Worm (Caenorhabditis elegans) whole organism, mixed stage, embryonic: ENCODE results near the gene sid-1.

Experiments
- elt-1 ChIP-seq: sonication (generic microtip); optimal IDR thresholded peaks from 2 replicates; lab custom pipeline; 2017; ENCODE audit warnings: missing genetic modification characterization, mild to moderate bottlenecking, missing compliant biosample characterization, antibody characterized with exemption, moderate library complexity, borderline replicate concordance; ENCODE audit not compliant: insufficient read depth
- lsy-2 ChIP-seq: fragments of 150-350 bp; optimal IDR thresholded peaks from 2 replicates; lab custom pipeline; 2014; ENCODE audit warnings: missing biosample characterization, missing genetic modification characterization
- nhr-237 ChIP-seq: fragments of 150-350 bp; optimal IDR thresholded peaks from 2 replicates; lab custom pipeline; 2014; ENCODE audit warnings: missing biosample characterization, missing genetic modification characterization
- nhr-28 ChIP-seq: fragments of 150-350 bp; optimal IDR thresholded peaks from 2 replicates; lab custom pipeline; 2014; ENCODE audit warnings: missing biosample characterization, missing genetic modification characterization
- nhr-76 ChIP-seq: sonication (generic microtip); optimal IDR thresholded peaks from 2 replicates; lab custom pipeline; 2017; ENCODE audit warnings: missing biosample characterization, missing genetic modification characterization
- pha-4 ChIP-seq: fragments of 150-350 bp; optimal IDR thresholded peaks from 2 replicates; lab custom pipeline; 2018; ENCODE audit warnings: missing biosample characterization, missing genetic modification reagents, missing genetic modification characterization
- sptf-1 ChIP-seq: sonication (generic microtip); optimal IDR thresholded peaks from 2 replicates; lab custom pipeline; 2017; ENCODE audit warnings: mild to moderate bottlenecking, missing genetic modification characterization, moderate library complexity, missing compliant biosample characterization
- ztf-11 ChIP-seq: fragments of 150-350 bp; optimal IDR thresholded peaks from 2 replicates; lab custom pipeline; 2014; ENCODE audit warnings: missing biosample characterization, missing genetic modification characterization

DNA sequence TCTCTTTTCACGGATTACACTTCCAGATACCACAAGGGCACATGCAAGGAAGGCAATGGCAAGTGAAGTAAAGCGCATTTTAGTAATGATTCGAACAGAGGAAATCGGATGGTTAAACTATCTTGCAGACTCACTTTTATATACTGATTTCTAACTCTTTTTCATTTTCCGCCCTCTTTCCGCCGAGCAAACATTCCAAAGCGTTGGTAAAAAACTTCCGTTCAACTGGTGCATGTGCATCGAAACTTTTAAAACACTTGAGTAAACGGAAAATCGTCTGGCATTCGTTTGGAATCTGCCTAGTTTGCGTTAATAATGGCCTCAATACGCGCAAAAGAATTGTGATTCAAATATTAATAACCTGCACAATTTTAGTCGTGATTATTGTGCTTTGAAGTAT lies 44.9 kb downstream of the sid-1 start, which contains the start of gene abu-7:
- TF ChIP-seq lsy-2 (tag; lab: Kevin White, UChicago) (no peak), elt-1 (tag; lab: Kevin White, UChicago) (no peak), nhr-28 (no peak), nhr-76 (no peak), ztf-11 (tag; lab: Kevin White, UChicago) (no peak), pha-4 (no peak), sptf-1 (tag; lab: Kevin White, UChicago) (no peak), nhr-237 (tag; lab: Kevin White, UChicago) (no peak)
